Fruit fly (Drosophila melanogaster) whole organism, embryonic: Measurements from ENCODE around the gene bt.
A peak's percentile ranks its signal among the peaks of the same experiment; 100 is the strongest.

ENCODE experiments used
- Blimp-1 ChIP-seq: fragments of 200-800 bp; sonication (Bioruptor generic); optimal IDR thresholded peaks from 3 replicates; lab custom pipeline; 2018; ENCODE audit warnings: missing biosample characterization, missing genetic modification characterization, mild to moderate bottlenecking, moderate library complexity, missing genetic modification reagents
- CG10209 ChIP-seq: fragments of 200-800 bp; sonication (Bioruptor generic); optimal IDR thresholded peaks from 3 replicates; lab custom pipeline; 2017; ENCODE audit warnings: missing biosample characterization, mild to moderate bottlenecking, missing genetic modification characterization, missing genetic modification reagents
- CG2199 ChIP-seq: fragments of 200-800 bp; sonication (Bioruptor generic); IDR thresholded peaks from 3 replicates; pipeline ENCODE4 v1.3.6; 2022; ENCODE audit warnings: missing biosample characterization, missing genetic modification characterization
- CG2678 ChIP-seq: fragments of 200-800 bp; sonication (Bioruptor generic); optimal IDR thresholded peaks from 3 replicates; lab custom pipeline; 2019; ENCODE audit warnings: missing biosample characterization, mild to moderate bottlenecking, missing genetic modification characterization, moderate library complexity
- CG3065 ChIP-seq: fragments of 200-800 bp; sonication (Bioruptor generic); optimal IDR thresholded peaks from 2 replicates; lab custom pipeline; 2016; ENCODE audit warnings: missing biosample characterization, missing genetic modification characterization
- CG3995 ChIP-seq: fragments of 200-800 bp; sonication (Bioruptor generic); optimal IDR thresholded peaks from 3 replicates; lab custom pipeline; 2016; ENCODE audit warnings: missing biosample characterization, missing genetic modification characterization
- CG4424 ChIP-seq: fragments of 200-800 bp; sonication (Bioruptor generic); optimal IDR thresholded peaks from 3 replicates; lab custom pipeline; 2016; ENCODE audit warnings: missing biosample characterization, missing genetic modification characterization
- CkIIα-i1 ChIP-seq: fragments of 200-800 bp; sonication (Bioruptor generic); IDR thresholded peaks from 2 replicates; pipeline ENCODE4 v1.3.6; 2022; ENCODE audit warnings: missing biosample characterization, missing genetic modification characterization
- Elba2 ChIP-seq: fragments of 200-800 bp; sonication (Bioruptor generic); optimal IDR thresholded peaks from 3 replicates; lab custom pipeline; 2016; ENCODE audit warnings: missing biosample characterization, missing genetic modification characterization
- Ets65A ChIP-seq: fragments of 200-800 bp; sonication (Bioruptor generic); peaks from one replicate; lab custom pipeline; 2016; ENCODE audit warnings: missing biosample characterization, missing genetic modification characterization
- HLHmδ ChIP-seq: fragments of 200-800 bp; sonication (Bioruptor generic); optimal IDR thresholded peaks from 2 replicates; lab custom pipeline; 2018; ENCODE audit warnings: missing biosample characterization, mild to moderate bottlenecking, missing genetic modification characterization, moderate library complexity
- Hmr ChIP-seq: fragments of 200-800 bp; sonication (Bioruptor generic); optimal IDR thresholded peaks from 3 replicates; lab custom pipeline; 2017; ENCODE audit warnings: mild to moderate bottlenecking, missing biosample characterization, missing genetic modification reagents, missing genetic modification characterization
- cg ChIP-seq: fragments of 200-800 bp; sonication (Bioruptor generic); optimal IDR thresholded peaks from 3 replicates; lab custom pipeline; 2019; ENCODE audit warnings: missing biosample characterization, mild to moderate bottlenecking, missing genetic modification characterization, moderate library complexity
- esg ChIP-seq: fragments of 200-800 bp; sonication (Bioruptor generic); conservative IDR thresholded peaks from 2 replicates; pipeline ENCODE4 v1.3.6; 2022; ENCODE audit warnings: missing biosample characterization, missing genetic modification characterization
- mirr ChIP-seq: fragments of 200-800 bp; sonication (Bioruptor generic); optimal IDR thresholded peaks from 3 replicates; lab custom pipeline; 2018; ENCODE audit warnings: missing biosample characterization, mild to moderate bottlenecking, missing genetic modification characterization
- nerfin-1 ChIP-seq: fragments of 200-800 bp; sonication (Bioruptor generic); optimal IDR thresholded peaks from 3 replicates; lab custom pipeline; 2019; ENCODE audit warnings: missing biosample characterization, mild to moderate bottlenecking, missing genetic modification characterization, moderate library complexity
- pho ChIP-seq: fragments of 200-800 bp; sonication (Bioruptor generic); optimal IDR thresholded peaks from 2 replicates; lab custom pipeline; 2016; ENCODE audit warnings: missing biosample characterization, missing genetic modification characterization
- repo ChIP-seq: fragments of 200-800 bp; sonication (Bioruptor generic); optimal IDR thresholded peaks from 2 replicates; lab custom pipeline; 2016; ENCODE audit warnings: missing biosample characterization, missing genetic modification characterization
- sens ChIP-seq: fragments of 200-800 bp; sonication (Bioruptor generic); peaks from one replicate; lab custom pipeline; 2016; ENCODE audit warnings: missing biosample characterization, missing genetic modification characterization
- sens-2 ChIP-seq: fragments of 200-800 bp; sonication (Bioruptor generic); IDR thresholded peaks from 2 replicates; pipeline ENCODE4 v1.3.6; 2022; ENCODE audit warnings: missing biosample characterization, missing genetic modification characterization
- so ChIP-seq: fragments of 200-800 bp; sonication (Bioruptor generic); IDR thresholded peaks from 3 replicates; pipeline ENCODE4 v1.3.6; 2022; ENCODE audit warnings: missing biosample characterization, missing genetic modification characterization
- unc-4 ChIP-seq: fragments of 200-800 bp; sonication (Bioruptor generic); IDR thresholded peaks from 2 replicates; pipeline ENCODE4 v1.3.6; 2022; ENCODE audit warnings: missing biosample characterization, missing genetic modification characterization; ENCODE audit not compliant: partially characterized antibody
- z ChIP-seq: fragments of 200-800 bp; sonication (Bioruptor generic); IDR thresholded peaks from 3 replicates; pipeline ENCODE4 v1.3.6; 2022; ENCODE audit warnings: missing biosample characterization, missing genetic modification characterization

The bt gene

DNA sequence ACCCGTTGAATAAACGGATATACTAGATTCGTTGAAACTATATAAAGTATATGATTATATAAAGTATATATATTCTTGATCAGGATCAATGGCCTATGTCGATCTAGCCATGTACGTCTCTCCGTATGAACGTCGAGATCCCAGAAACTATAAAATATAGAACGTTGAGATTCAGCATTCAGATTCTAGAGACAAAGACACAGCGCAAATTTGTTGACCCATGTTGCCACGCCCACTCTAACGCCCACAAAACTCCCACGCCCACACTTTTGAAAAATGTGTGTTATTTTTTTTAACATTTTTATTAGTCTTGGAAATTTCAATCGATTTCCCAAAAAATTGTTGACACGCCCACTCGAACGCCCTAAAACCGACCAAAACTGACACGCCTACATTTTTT is 92.3 kb downstream of the bt start:
- TF ChIP-seq CG3065 (GFP tag; lab: Kevin White, UChicago) (peak; percentile 70), CG2678 (tag; lab: Kevin White, UChicago) (no peak), Ets65A (peak; percentile 80), pho (GFP tag; lab: Kevin White, UChicago) (no peak)

DNA sequence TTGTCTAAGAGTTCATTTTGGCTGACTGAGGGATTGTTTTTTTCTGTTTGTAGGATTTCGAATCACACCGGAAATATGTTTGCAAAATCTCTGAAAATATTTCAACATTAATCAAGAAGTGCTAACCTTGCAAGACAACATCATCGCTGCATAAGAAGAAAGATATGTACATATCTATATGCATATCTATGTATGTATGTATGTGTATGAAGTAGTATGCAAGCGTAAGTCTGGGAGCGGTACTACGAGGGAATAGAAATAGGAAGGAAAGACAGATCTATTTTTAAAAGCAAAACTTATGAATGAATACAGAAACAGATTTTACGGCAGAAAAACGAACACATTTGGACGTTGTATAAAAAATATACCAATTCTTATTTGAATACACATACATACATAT is 93.6 kb downstream of the bt start:
- TF ChIP-seq esg (GFP tag; lab: Robert Waterston, UW) (no peak), CG4424 (no peak), mirr (no peak), repo (GFP tag; lab: Kevin White, UChicago) (no peak), Elba2 (GFP tag; lab: Kevin White, UChicago) (peak; percentile 75), cg (GFP tag; lab: Kevin White, UChicago) (peak; percentile 42), so (GFP tag; lab: Robert Waterston, UW) (no peak), CG3995 (GFP tag; lab: Kevin White, UChicago) (no peak), Hmr (GFP tag; lab: Kevin White, UChicago) (no peak), sens-2 (no peak), CG10209 (no peak), CkIIα-i1 (GFP tag; lab: Robert Waterston, UW) (no peak), CG2199 (GFP tag; lab: Robert Waterston, UW) (peak; percentile 80)

DNA sequence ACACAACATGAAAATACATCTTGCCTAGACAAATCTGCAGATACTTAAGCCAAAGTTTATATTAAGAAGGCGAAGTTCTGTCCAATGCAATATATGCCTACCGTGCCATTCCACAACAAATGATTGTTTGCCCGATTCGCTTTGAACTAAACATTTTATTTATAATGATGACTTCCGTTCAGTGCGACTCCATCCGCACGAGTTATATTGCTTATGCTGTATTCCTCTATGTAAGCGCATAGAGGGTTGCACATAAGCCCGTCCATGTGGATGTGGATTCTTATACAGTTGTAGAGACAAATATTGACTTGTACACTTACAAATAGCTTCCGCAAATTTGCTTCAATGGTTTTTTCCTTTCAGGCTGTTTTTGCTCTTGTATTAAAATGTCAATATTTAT is 99.8 kb downstream of the bt start:
- no peak for TF ChIP-seq nerfin-1 (tag; lab: Kevin White, UChicago)
- TF ChIP-seq Blimp-1 (GFP tag; lab: Kevin White, UChicago): no peak
- TF ChIP-seq unc-4 (GFP tag; lab: Robert Waterston, UW): no peak
- TF ChIP-seq z (GFP tag; lab: Robert Waterston, UW): no peak
- TF ChIP-seq CG2199 (GFP tag; lab: Robert Waterston, UW): peak; percentile 99
- peak; percentile 23 for TF ChIP-seq sens (GFP tag; lab: Kevin White, UChicago)
- no peak for TF ChIP-seq HLHmδ (GFP tag; lab: Kevin White, UChicago)
